Worm (Caenorhabditis elegans) whole organism, young adult: ENCODE measurements around the gene K06H6.5.

Experiments
- B0035.1 ChIP-seq: sonication (generic microtip); optimal IDR thresholded peaks from 2 replicates; lab custom pipeline; 2016; ENCODE audit warnings: missing genetic modification characterization, mild to moderate bottlenecking, missing compliant biosample characterization, missing genotype, missing genetic modification reagents
- B0336.3 ChIP-seq: fragments of 200-800 bp; sonication (Bioruptor generic); IDR thresholded peaks from 2 replicates; pipeline ENCODE4 v1.3.6; 2022; ENCODE audit warnings: missing genetic modification characterization, missing compliant biosample characterization
- D2030.7 ChIP-seq: fragments of 200-800 bp; sonication (Bioruptor generic); IDR thresholded peaks from 2 replicates; pipeline ENCODE4 v1.3.6; 2022; ENCODE audit warnings: missing genetic modification reagents, missing genetic modification characterization, missing compliant biosample characterization
- F23B12.7 ChIP-seq: sonication (generic microtip); optimal IDR thresholded peaks from 2 replicates; lab custom pipeline; 2017; ENCODE audit warnings: missing genetic modification characterization, mild to moderate bottlenecking, missing compliant biosample characterization, antibody characterized with exemption, moderate library complexity; ENCODE audit not compliant: insufficient read depth
- F55B11.4 ChIP-seq: sonication (generic microtip); optimal IDR thresholded peaks from 2 replicates; lab custom pipeline; 2016; ENCODE audit warnings: missing compliant biosample characterization, missing genetic modification characterization, borderline replicate concordance; ENCODE audit not compliant: insufficient read depth
- F57A8.1 ChIP-seq: fragments of 200-800 bp; sonication (Bioruptor generic); optimal IDR thresholded peaks from 2 replicates; lab custom pipeline; 2018; ENCODE audit warnings: mild to moderate bottlenecking, missing genetic modification characterization, moderate library complexity, missing compliant biosample characterization
- K12H6.12 ChIP-seq: fragments of 200-800 bp; sonication (Bioruptor generic); optimal IDR thresholded peaks from 2 replicates; lab custom pipeline; 2018; ENCODE audit warnings: mild to moderate bottlenecking, missing genetic modification characterization, missing compliant biosample characterization
- Y56A3A.18 ChIP-seq: fragments of 200-800 bp; sonication (Bioruptor generic); IDR thresholded peaks from 2 replicates; pipeline ENCODE4 v1.3.6; 2022; ENCODE audit warnings: missing genetic modification reagents, missing genetic modification characterization, missing compliant biosample characterization
- Y79H2A.3 ChIP-seq: fragments of 200-800 bp; sonication (Bioruptor generic); conservative IDR thresholded peaks from 2 replicates; pipeline ENCODE4 v1.3.6; 2022; ENCODE audit warnings: missing genetic modification reagents, missing genetic modification characterization, missing compliant biosample characterization
- Y95B8A.8 ChIP-seq: fragments of 200-800 bp; sonication (Bioruptor generic); IDR thresholded peaks from 2 replicates; pipeline ENCODE4 v1.3.6; 2022; ENCODE audit warnings: missing genetic modification reagents, missing genetic modification characterization, missing compliant biosample characterization
- atf-7 ChIP-seq: sonication (generic microtip); optimal IDR thresholded peaks from 2 replicates; lab custom pipeline; 2017; ENCODE audit warnings: mild to moderate bottlenecking, missing genetic modification characterization, missing compliant biosample characterization
- bed-2 ChIP-seq: fragments of 200-800 bp; sonication (Bioruptor generic); IDR thresholded peaks from 2 replicates; pipeline ENCODE4 v1.3.6; 2022; ENCODE audit warnings: missing genetic modification reagents, missing genetic modification characterization, missing compliant biosample characterization
- ccch-3 ChIP-seq: fragments of 200-800 bp; sonication (Bioruptor generic); optimal IDR thresholded peaks from 2 replicates; lab custom pipeline; 2018; ENCODE audit warnings: mild to moderate bottlenecking, missing genetic modification characterization, missing compliant biosample characterization
- dpl-1 ChIP-seq: fragments of 150-350 bp; optimal IDR thresholded peaks from 2 replicates; lab custom pipeline; 2014; ENCODE audit warnings: missing biosample characterization, missing genetic modification reagents, missing genetic modification characterization
- egl-44 ChIP-seq: fragments of 200-800 bp; sonication (Bioruptor generic); IDR thresholded peaks from 2 replicates; pipeline ENCODE4 v1.3.6; 2022; ENCODE audit warnings: missing genetic modification reagents, missing genetic modification characterization, missing compliant biosample characterization
- ekl-4 ChIP-seq: fragments of 200-800 bp; sonication (Bioruptor generic); IDR thresholded peaks from 2 replicates; pipeline ENCODE4 v1.3.6; 2022; ENCODE audit warnings: missing genetic modification reagents, missing genetic modification characterization, missing compliant biosample characterization
- hlh-12 ChIP-seq: sonication (generic microtip); optimal IDR thresholded peaks from 2 replicates; lab custom pipeline; 2016; ENCODE audit warnings: missing genetic modification characterization, missing compliant biosample characterization
- hlh-26 ChIP-seq: fragments of 200-800 bp; sonication (Bioruptor generic); conservative IDR thresholded peaks from 2 replicates; pipeline ENCODE4 v1.3.6; 2022; ENCODE audit warnings: missing genetic modification reagents, missing genetic modification characterization, missing compliant biosample characterization
- hrde-1 ChIP-seq: sonication (generic microtip); optimal IDR thresholded peaks from 2 replicates; lab custom pipeline; 2016; ENCODE audit warnings: missing genetic modification characterization, mild to moderate bottlenecking, missing compliant biosample characterization, moderate library complexity, missing genotype, missing genetic modification reagents, borderline replicate concordance
- let-607 ChIP-seq, 2 experiments: fragments of 200-800 bp in 1 of 2; sonication (Bioruptor generic) in 1 of 2; sonication (generic microtip) in 1 of 2; optimal IDR thresholded peaks; 2 replicates each; lab custom pipeline; 2016 to 2018; ENCODE audit warnings: mild to moderate bottlenecking in 2 of 2, missing compliant biosample characterization in 2 of 2, missing genetic modification characterization in 2 of 2, moderate library complexity in 2 of 2, missing genotype in 1 of 2
- lin-26 ChIP-seq: fragments of 200-800 bp; sonication (Bioruptor generic); IDR thresholded peaks from 2 replicates; pipeline ENCODE4 v1.3.6; 2022; ENCODE audit warnings: missing genetic modification reagents, missing genetic modification characterization, missing compliant biosample characterization
- lin-54 ChIP-seq: fragments of 200-800 bp; sonication (Bioruptor generic); optimal IDR thresholded peaks from 2 replicates; lab custom pipeline; 2018; ENCODE audit warnings: mild to moderate bottlenecking, missing genetic modification characterization, missing compliant biosample characterization
- mcd-1 ChIP-seq: fragments of 200-800 bp; sonication (Bioruptor generic); IDR thresholded peaks from 2 replicates; pipeline ENCODE4 v1.3.6; 2022; ENCODE audit warnings: missing genetic modification reagents, missing genetic modification characterization, missing compliant biosample characterization
- mxl-1 ChIP-seq: sonication (generic microtip); optimal IDR thresholded peaks from 2 replicates; lab custom pipeline; 2016; ENCODE audit warnings: missing genetic modification characterization, missing compliant biosample characterization
- nfya-1 ChIP-seq: sonication (generic microtip); optimal IDR thresholded peaks from 2 replicates; lab custom pipeline; 2017; ENCODE audit warnings: antibody characterized with exemption, missing compliant biosample characterization, missing genetic modification characterization, borderline replicate concordance; ENCODE audit not compliant: insufficient read depth
- nhr-80 ChIP-seq: sonication (generic microtip); optimal IDR thresholded peaks from 2 replicates; lab custom pipeline; 2016; ENCODE audit warnings: missing genetic modification characterization, missing compliant biosample characterization
- rpc-1 ChIP-seq, 2 experiments: fragments of 150-350 bp in 1 of 2; sonication (generic microtip) in 1 of 2; optimal IDR thresholded peaks; 2 replicates each; lab custom pipeline; 2014 to 2018; ENCODE audit warnings: missing biosample characterization in 1 of 2, missing genetic modification characterization in 1 of 2, missing genetic modification reagents in 1 of 2, missing genotype in 1 of 2
- sea-2 ChIP-seq: fragments of 200-800 bp; sonication (Bioruptor generic); IDR thresholded peaks from 2 replicates; pipeline ENCODE4 v1.3.6; 2022; ENCODE audit warnings: missing genetic modification characterization, missing compliant biosample characterization
- snpc-3.4 ChIP-seq: sonication (generic microtip); optimal IDR thresholded peaks from 2 replicates; lab custom pipeline; 2017; ENCODE audit warnings: missing genetic modification characterization, mild to moderate bottlenecking, missing compliant biosample characterization, antibody characterized with exemption, moderate library complexity, missing genotype, missing genetic modification reagents
- tlf-1 ChIP-seq: fragments of 200-800 bp; sonication (Bioruptor generic); optimal IDR thresholded peaks from 2 replicates; lab custom pipeline; 2018; ENCODE audit warnings: mild to moderate bottlenecking, missing genetic modification characterization, missing compliant biosample characterization
- ztf-18 ChIP-seq: sonication (generic microtip); optimal IDR thresholded peaks from 2 replicates; lab custom pipeline; 2016; ENCODE audit warnings: missing genotype, mild to moderate bottlenecking, missing genetic modification characterization, missing compliant biosample characterization
- ztf-28 ChIP-seq: fragments of 200-800 bp; sonication (Bioruptor generic); IDR thresholded peaks from 2 replicates; pipeline ENCODE4 v1.3.6; 2022; ENCODE audit warnings: missing genetic modification reagents, missing genetic modification characterization, missing compliant biosample characterization

Gene K06H6.5

DNA sequence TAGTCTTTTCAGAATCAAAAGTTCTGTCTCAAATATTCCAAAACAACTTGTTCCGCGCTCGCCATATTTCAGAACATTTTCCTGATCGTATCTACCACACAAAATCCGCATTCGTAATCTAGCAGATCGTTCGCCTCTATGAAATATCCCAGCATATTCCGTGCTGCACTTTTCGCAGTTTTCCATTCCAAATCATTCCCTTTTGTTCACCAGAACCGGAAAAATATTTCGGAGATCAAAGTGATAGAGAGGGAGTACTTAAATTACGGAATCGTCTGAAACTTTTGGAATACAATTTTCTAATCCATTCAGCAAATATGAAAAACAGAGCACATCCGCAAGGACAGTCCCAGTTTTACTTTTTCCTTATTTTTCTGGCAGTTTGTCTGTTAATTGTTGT, 11.6 kb downstream of the K06H6.5 start, which contains the start of gene K06H6.1:
TSS of gene K06H6.1 (plus strand) at position 301 of the 400 bp plus-strand sequence.
- TF ChIP-seq ekl-4 (GFP tag; lab: Robert Waterston, UW) (no peak), rpc-1 (optimal IDR thresholded peaks at IDR 0.05; lab: Kevin White, UChicago) (no peak), rpc-1 (tag; optimal IDR thresholded peaks at IDR 0.05; lab: Kevin White, UChicago) (no peak), lin-26 (GFP tag; lab: Robert Waterston, UW) (no peak), egl-44 (GFP tag; lab: Robert Waterston, UW) (no peak), B0336.3 (GFP tag; lab: Robert Waterston, UW) (no peak), mcd-1 (no peak), nhr-80 (no peak), D2030.7 (GFP tag; lab: Robert Waterston, UW) (no peak), hlh-12 (tag; lab: Kevin White, UChicago) (no peak)

DNA sequence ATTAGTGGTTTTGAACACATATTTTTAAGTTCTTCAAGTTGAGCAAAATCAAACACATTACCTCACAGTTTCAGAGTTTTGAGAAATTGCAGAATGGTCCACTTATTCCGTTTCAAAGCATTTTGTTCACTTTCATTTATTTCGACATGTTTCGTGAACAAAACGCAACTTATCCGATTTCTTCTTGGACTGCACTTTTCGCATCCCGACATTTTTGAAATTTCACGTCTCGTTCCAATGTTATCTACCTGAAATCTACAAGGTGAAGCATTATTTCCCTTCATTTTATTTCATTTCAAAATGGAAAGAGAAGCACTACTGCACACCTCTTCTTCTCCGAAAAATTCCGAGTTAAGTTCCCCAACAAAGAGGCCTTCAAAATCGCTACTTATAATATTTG, 14.0 kb downstream of the K06H6.5 start, which contains the start of gene ZK488.6:
TSS of gene ZK488.6 (plus strand) at position 301 of the 400 bp plus-strand sequence.
- TF ChIP-seq bed-2 (GFP tag; lab: Robert Waterston, UW), result no peak
- TF ChIP-seq nfya-1 (tag; lab: Kevin White, UChicago), result no peak
- no peak for TF ChIP-seq K12H6.12 (tag; lab: Kevin White, UChicago)
- no peak for TF ChIP-seq ztf-28 (GFP tag; lab: Robert Waterston, UW)
- TF ChIP-seq hrde-1 (tag; lab: Kevin White, UChicago), result no peak
- no peak for TF ChIP-seq hlh-26 (GFP tag; lab: Robert Waterston, UW)

DNA sequence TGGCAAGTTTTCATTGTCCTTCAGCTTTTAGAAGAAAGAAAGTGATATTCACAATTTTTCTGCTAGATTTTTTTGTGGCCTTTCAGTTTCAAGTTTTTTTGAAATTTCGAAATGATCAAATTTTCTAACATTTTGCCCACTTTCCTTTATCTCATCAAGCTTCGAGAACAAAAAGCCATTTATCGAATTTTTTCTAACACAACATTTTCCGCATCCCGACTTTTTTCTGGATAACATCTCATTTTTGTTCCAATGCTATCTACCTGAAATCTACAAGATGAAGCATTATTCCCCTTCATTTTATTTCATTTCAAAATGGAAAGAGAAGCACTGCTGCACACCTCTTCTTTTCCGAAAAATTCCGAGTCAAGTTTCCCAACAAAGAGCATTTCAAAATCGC, 16.8 kb downstream of the K06H6.5 start, which contains the start of gene ZK488.5:
TSS of gene ZK488.5 (plus strand) at position 301 of the 400 bp plus-strand sequence.
- no peak for TF ChIP-seq Y95B8A.8 (GFP tag; lab: Robert Waterston, UW)
- no peak for TF ChIP-seq ccch-3 (GFP tag; lab: Kevin White, UChicago)
- TF ChIP-seq mxl-1 (tag; lab: Kevin White, UChicago), result no peak

DNA sequence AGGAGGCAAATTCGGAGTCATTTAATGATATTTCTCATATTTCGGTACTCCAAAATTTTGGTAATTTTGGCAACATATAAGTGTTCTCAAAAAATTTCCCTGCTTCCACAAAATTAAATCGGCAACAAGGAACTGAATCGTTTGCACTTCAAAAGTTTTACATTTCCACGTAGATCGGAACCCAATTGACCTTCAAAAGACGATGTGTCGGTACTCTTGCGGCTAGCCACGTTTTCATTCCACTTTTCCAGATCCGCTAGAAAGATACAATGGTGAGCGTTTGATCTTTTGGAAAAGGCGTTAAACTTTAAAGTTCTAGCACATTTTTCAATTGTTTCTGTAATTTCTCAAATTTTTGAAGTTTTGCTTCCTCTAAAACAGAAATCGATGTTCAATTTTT, 20.8 kb downstream of the K06H6.5 start:
- TF ChIP-seq F23B12.7 (tag; lab: Kevin White, UChicago), result no peak
- no peak for TF ChIP-seq ztf-18 (tag; lab: Kevin White, UChicago)
- TF ChIP-seq hrde-1 (tag; lab: Kevin White, UChicago), result no peak
- no peak for TF ChIP-seq F55B11.4 (tag; lab: Kevin White, UChicago)
- TF ChIP-seq lin-54 (GFP tag; lab: Kevin White, UChicago), result no peak
- TF ChIP-seq Y56A3A.18 (GFP tag; lab: Robert Waterston, UW), result no peak
- TF ChIP-seq tlf-1, result no peak
- no peak for TF ChIP-seq let-607 (tag; optimal IDR thresholded peaks at IDR 0.05; lab: Kevin White, UChicago)
- TF ChIP-seq Y79H2A.3 (GFP tag; lab: Robert Waterston, UW), result no peak
- TF ChIP-seq sea-2 (GFP tag; lab: Robert Waterston, UW), result no peak
- no peak for TF ChIP-seq snpc-3.4 (tag; lab: Kevin White, UChicago)
- no peak for TF ChIP-seq B0035.1
- no peak for TF ChIP-seq dpl-1 (GFP tag; lab: Kevin White, UChicago)
- TF ChIP-seq F57A8.1 (GFP tag; lab: Kevin White, UChicago), result no peak
- TF ChIP-seq atf-7 (tag; lab: Kevin White, UChicago), result no peak
